Worm (Caenorhabditis elegans) whole organism, young adult: ENCODE results near the gene Y47D7A.2.
A peak's percentile ranks its signal among the peaks of the same experiment; 100 is the strongest.

Experiments
- C17E4.6 ChIP-seq: fragments of 200-800 bp; sonication (Bioruptor generic); IDR thresholded peaks from 2 replicates; pipeline ENCODE4 v1.3.6; 2022; ENCODE audit warnings: missing genetic modification reagents, missing genetic modification characterization, missing compliant biosample characterization
- D2030.7 ChIP-seq: fragments of 200-800 bp; sonication (Bioruptor generic); IDR thresholded peaks from 2 replicates; pipeline ENCODE4 v1.3.6; 2022; ENCODE audit warnings: missing genetic modification reagents, missing genetic modification characterization, missing compliant biosample characterization
- F10E7.11 ChIP-seq: sonication (generic microtip); optimal IDR thresholded peaks from 2 replicates; lab custom pipeline; 2017; ENCODE audit warnings: mild to moderate bottlenecking, missing genetic modification characterization, moderate library complexity, missing compliant biosample characterization
- F23B12.7 ChIP-seq: sonication (generic microtip); optimal IDR thresholded peaks from 2 replicates; lab custom pipeline; 2017; ENCODE audit warnings: missing genetic modification characterization, mild to moderate bottlenecking, missing compliant biosample characterization, antibody characterized with exemption, moderate library complexity; ENCODE audit not compliant: insufficient read depth
- F33H1.4 ChIP-seq: fragments of 200-800 bp; sonication (Bioruptor generic); IDR thresholded peaks from 2 replicates; pipeline ENCODE4 v1.3.6; 2022; ENCODE audit warnings: missing genetic modification reagents, missing genetic modification characterization, missing compliant biosample characterization
- T26A5.8 ChIP-seq: sonication (generic microtip); optimal IDR thresholded peaks from 2 replicates; lab custom pipeline; 2016; ENCODE audit warnings: missing genetic modification characterization, missing compliant biosample characterization
- Y56A3A.18 ChIP-seq: fragments of 200-800 bp; sonication (Bioruptor generic); IDR thresholded peaks from 2 replicates; pipeline ENCODE4 v1.3.6; 2022; ENCODE audit warnings: missing genetic modification reagents, missing genetic modification characterization, missing compliant biosample characterization
- Y79H2A.3 ChIP-seq: fragments of 200-800 bp; sonication (Bioruptor generic); conservative IDR thresholded peaks from 2 replicates; pipeline ENCODE4 v1.3.6; 2022; ENCODE audit warnings: missing genetic modification reagents, missing genetic modification characterization, missing compliant biosample characterization
- ZK185.1 ChIP-seq: sonication (generic microtip); optimal IDR thresholded peaks from 2 replicates; lab custom pipeline; 2016; ENCODE audit warnings: mild to moderate bottlenecking, missing genetic modification characterization, missing compliant biosample characterization; ENCODE audit not compliant: poor library complexity, severe bottlenecking
- ama-1 ChIP-seq, 3 experiments: fragments of 150-350 bp in 1 of 3; sonication (generic microtip) in 2 of 3; optimal IDR thresholded peaks; 2 replicates each; lab custom pipeline; 2014 to 2018; ENCODE audit warnings: missing biosample characterization in 2 of 3, missing genetic modification characterization in 2 of 3, missing genetic modification reagents in 2 of 3
- aptf-3 ChIP-seq: fragments of 200-800 bp; sonication (Bioruptor generic); IDR thresholded peaks from 2 replicates; pipeline ENCODE4 v1.3.6; 2022; ENCODE audit warnings: missing genetic modification characterization, missing compliant biosample characterization
- athp-1 ChIP-seq: sonication (generic microtip); optimal IDR thresholded peaks from 2 replicates; lab custom pipeline; 2017; ENCODE audit warnings: mild to moderate bottlenecking, missing genetic modification characterization, missing compliant biosample characterization
- attf-3 ChIP-seq: fragments of 200-800 bp; sonication (Bioruptor generic); conservative IDR thresholded peaks from 2 replicates; pipeline ENCODE4 v1.3.6; 2022; ENCODE audit warnings: missing genetic modification reagents, missing genetic modification characterization, missing compliant biosample characterization
- attf-6 ChIP-seq: fragments of 200-800 bp; sonication (Bioruptor generic); IDR thresholded peaks from 2 replicates; pipeline ENCODE4 v1.3.6; 2022; ENCODE audit warnings: missing genetic modification reagents, missing genetic modification characterization, missing compliant biosample characterization
- bed-1 ChIP-seq: fragments of 200-800 bp; sonication (Bioruptor generic); IDR thresholded peaks from 2 replicates; pipeline ENCODE4 v1.3.6; 2022; ENCODE audit warnings: missing genetic modification reagents, missing genetic modification characterization, missing compliant biosample characterization
- bed-2 ChIP-seq: fragments of 200-800 bp; sonication (Bioruptor generic); IDR thresholded peaks from 2 replicates; pipeline ENCODE4 v1.3.6; 2022; ENCODE audit warnings: missing genetic modification reagents, missing genetic modification characterization, missing compliant biosample characterization
- ceh-58 ChIP-seq: fragments of 200-800 bp; sonication (Bioruptor generic); IDR thresholded peaks from 2 replicates; pipeline ENCODE4 v1.3.6; 2022; ENCODE audit warnings: missing genetic modification characterization, missing compliant biosample characterization
- chd-7 ChIP-seq: sonication (generic microtip); optimal IDR thresholded peaks from 2 replicates; lab custom pipeline; 2016; ENCODE audit warnings: mild to moderate bottlenecking, missing genetic modification characterization, moderate library complexity, missing compliant biosample characterization
- dpl-1 ChIP-seq: fragments of 150-350 bp; optimal IDR thresholded peaks from 2 replicates; lab custom pipeline; 2014; ENCODE audit warnings: missing biosample characterization, missing genetic modification reagents, missing genetic modification characterization
- gei-17 ChIP-seq: fragments of 200-800 bp; sonication (Bioruptor generic); optimal IDR thresholded peaks from 2 replicates; lab custom pipeline; 2018; ENCODE audit warnings: mild to moderate bottlenecking, missing genetic modification characterization, missing compliant biosample characterization
- hlh-12 ChIP-seq: sonication (generic microtip); optimal IDR thresholded peaks from 2 replicates; lab custom pipeline; 2016; ENCODE audit warnings: missing genetic modification characterization, missing compliant biosample characterization
- lag-1 ChIP-seq: fragments of 200-800 bp; sonication (Bioruptor generic); IDR thresholded peaks from 2 replicates; pipeline ENCODE4 v1.3.6; 2022; ENCODE audit warnings: missing genetic modification reagents, missing genetic modification characterization, missing compliant biosample characterization
- lin-26 ChIP-seq: fragments of 200-800 bp; sonication (Bioruptor generic); IDR thresholded peaks from 2 replicates; pipeline ENCODE4 v1.3.6; 2022; ENCODE audit warnings: missing genetic modification reagents, missing genetic modification characterization, missing compliant biosample characterization
- lir-1 ChIP-seq: fragments of 200-800 bp; sonication (Bioruptor generic); conservative IDR thresholded peaks from 2 replicates; pipeline ENCODE4 v1.3.6; 2022; ENCODE audit warnings: missing genetic modification reagents, missing genetic modification characterization, missing compliant biosample characterization
- lsl-1 ChIP-seq: fragments of 200-800 bp; sonication (Bioruptor generic); optimal IDR thresholded peaks from 2 replicates; lab custom pipeline; 2018; ENCODE audit warnings: mild to moderate bottlenecking, missing genetic modification characterization, moderate library complexity, missing compliant biosample characterization
- madf-10 ChIP-seq: sonication (generic microtip); optimal IDR thresholded peaks from 2 replicates; lab custom pipeline; 2016; ENCODE audit warnings: mild to moderate bottlenecking, missing genetic modification characterization, missing compliant biosample characterization
- madf-3 ChIP-seq: fragments of 200-800 bp; sonication (Bioruptor generic); IDR thresholded peaks from 2 replicates; pipeline ENCODE4 v1.3.6; 2022; ENCODE audit warnings: missing genetic modification reagents, missing genetic modification characterization, missing compliant biosample characterization
- madf-6 ChIP-seq: fragments of 200-800 bp; sonication (Bioruptor generic); IDR thresholded peaks from 2 replicates; pipeline ENCODE4 v1.3.6; 2022; ENCODE audit warnings: missing genetic modification reagents, missing genetic modification characterization, missing compliant biosample characterization
- mcd-1 ChIP-seq: fragments of 200-800 bp; sonication (Bioruptor generic); IDR thresholded peaks from 2 replicates; pipeline ENCODE4 v1.3.6; 2022; ENCODE audit warnings: missing genetic modification reagents, missing genetic modification characterization, missing compliant biosample characterization
- mel-28 ChIP-seq: sonication (generic microtip); optimal IDR thresholded peaks from 2 replicates; lab custom pipeline; 2016; ENCODE audit warnings: borderline replicate concordance, mild to moderate bottlenecking, missing genetic modification characterization, missing compliant biosample characterization
- mes-4 ChIP-seq: sonication (generic microtip); optimal IDR thresholded peaks from 2 replicates; lab custom pipeline; 2016; ENCODE audit warnings: missing genotype, missing genetic modification characterization, missing compliant biosample characterization
- mxl-1 ChIP-seq: sonication (generic microtip); optimal IDR thresholded peaks from 2 replicates; lab custom pipeline; 2016; ENCODE audit warnings: missing genetic modification characterization, missing compliant biosample characterization
- nfya-2 ChIP-seq: fragments of 200-800 bp; sonication (Bioruptor generic); IDR thresholded peaks from 2 replicates; pipeline ENCODE4 v1.3.6; 2022; ENCODE audit warnings: missing genetic modification reagents, missing genetic modification characterization, missing compliant biosample characterization
- nhr-179 ChIP-seq: sonication (generic microtip); optimal IDR thresholded peaks from 2 replicates; lab custom pipeline; 2016; ENCODE audit warnings: mild to moderate bottlenecking, missing genetic modification characterization, missing compliant biosample characterization
- nhr-80 ChIP-seq: sonication (generic microtip); optimal IDR thresholded peaks from 2 replicates; lab custom pipeline; 2016; ENCODE audit warnings: missing genetic modification characterization, missing compliant biosample characterization
- pbrm-1 ChIP-seq: fragments of 200-800 bp; sonication (Bioruptor generic); IDR thresholded peaks from 2 replicates; pipeline ENCODE4 v1.3.6; 2022; ENCODE audit warnings: missing genetic modification reagents, missing genetic modification characterization, missing compliant biosample characterization
- rcor-1 ChIP-seq: fragments of 200-800 bp; sonication (Bioruptor generic); IDR thresholded peaks from 2 replicates; pipeline ENCODE4 v1.3.6; 2022; ENCODE audit warnings: missing genetic modification reagents, missing genetic modification characterization, missing compliant biosample characterization
- rec-8 ChIP-seq, 2 experiments: sonication (generic microtip); optimal IDR thresholded peaks; 2 replicates each; lab custom pipeline; 2016; ENCODE audit warnings: mild to moderate bottlenecking in 2 of 2, missing genetic modification characterization in 2 of 2, missing genetic modification reagents in 2 of 2, missing genotype in 2 of 2, missing biosample characterization in 1 of 2, missing compliant biosample characterization in 1 of 2, moderate library complexity in 1 of 2
- rpc-1 ChIP-seq, 2 experiments: fragments of 150-350 bp in 1 of 2; sonication (generic microtip) in 1 of 2; optimal IDR thresholded peaks; 2 replicates each; lab custom pipeline; 2014 to 2018; ENCODE audit warnings: missing biosample characterization in 1 of 2, missing genetic modification characterization in 1 of 2, missing genetic modification reagents in 1 of 2, missing genotype in 1 of 2
- sdz-38 ChIP-seq: sonication (generic microtip); optimal IDR thresholded peaks from 2 replicates; lab custom pipeline; 2016; ENCODE audit warnings: missing genotype, missing genetic modification characterization, missing compliant biosample characterization
- sea-2 ChIP-seq: fragments of 200-800 bp; sonication (Bioruptor generic); IDR thresholded peaks from 2 replicates; pipeline ENCODE4 v1.3.6; 2022; ENCODE audit warnings: missing genetic modification characterization, missing compliant biosample characterization
- snpc-1.1 ChIP-seq: sonication (generic microtip); optimal IDR thresholded peaks from 2 replicates; lab custom pipeline; 2017; ENCODE audit warnings: missing genetic modification characterization, mild to moderate bottlenecking, missing compliant biosample characterization, antibody characterized with exemption, moderate library complexity, missing genotype, missing genetic modification reagents; ENCODE audit not compliant: insufficient read depth
- snpc-3.4 ChIP-seq: sonication (generic microtip); optimal IDR thresholded peaks from 2 replicates; lab custom pipeline; 2017; ENCODE audit warnings: missing genetic modification characterization, mild to moderate bottlenecking, missing compliant biosample characterization, antibody characterized with exemption, moderate library complexity, missing genotype, missing genetic modification reagents
- snpc-4 ChIP-seq, 5 experiments: fragments of 150-350 bp in 1 of 5; sonication (generic microtip) in 4 of 5; optimal IDR thresholded peaks; 2 replicates each; lab custom pipeline; 2014 to 2018; ENCODE audit warnings: missing genetic modification characterization in 5 of 5, missing biosample characterization in 3 of 5, antibody characterized with exemption in 2 of 5, mild to moderate bottlenecking in 2 of 5, missing compliant biosample characterization in 2 of 5, missing genotype in 2 of 5, moderate library complexity in 2 of 5, missing genetic modification reagents in 1 of 5
- somi-1 ChIP-seq: fragments of 200-800 bp; sonication (Bioruptor generic); optimal IDR thresholded peaks from 2 replicates; lab custom pipeline; 2018; ENCODE audit warnings: mild to moderate bottlenecking, missing genetic modification characterization, missing compliant biosample characterization
- sptf-2 ChIP-seq: fragments of 200-800 bp; sonication (Bioruptor generic); optimal IDR thresholded peaks from 2 replicates; lab custom pipeline; 2018; ENCODE audit warnings: mild to moderate bottlenecking, missing genetic modification characterization, missing compliant biosample characterization
- ztf-6 ChIP-seq: fragments of 200-800 bp; sonication (Bioruptor generic); IDR thresholded peaks from 2 replicates; pipeline ENCODE4 v1.3.6; 2022; ENCODE audit warnings: missing genetic modification reagents, missing genetic modification characterization, missing compliant biosample characterization

Y47D7A.2 gene

ce11 chrV:4371309-4371933, 48.7 kb upstream of the Y47D7A.2 start, which contains the start of the genes gmpr-1 and fipp-1 (continued):
- TF ChIP-seq dpl-1 (GFP tag; lab: Kevin White, UChicago) (peak; percentile 58), lin-26 (GFP tag; lab: Robert Waterston, UW) (no peak), sdz-38 (tag; lab: Kevin White, UChicago) (no peak), sptf-2 (GFP tag; lab: Kevin White, UChicago) (no peak), Y56A3A.18 (no peak), mes-4 (tag; lab: Kevin White, UChicago) (no peak), chd-7 (no peak), ceh-58 (no peak), madf-6 (peak; percentile 89), T26A5.8 (tag; lab: Kevin White, UChicago) (no peak), snpc-1.1 (tag; lab: Kevin White, UChicago) (no peak), snpc-3.4 (tag; lab: Kevin White, UChicago) (peak; percentile 17), lsl-1 (GFP tag; lab: Kevin White, UChicago) (peak; percentile 63), hlh-12 (tag; lab: Kevin White, UChicago) (no peak), mel-28 (tag; lab: Kevin White, UChicago) (no peak), F33H1.4 (GFP tag; lab: Robert Waterston, UW) (peak; percentile 46), sea-2 (GFP tag; lab: Robert Waterston, UW) (no peak), C17E4.6 (GFP tag; lab: Robert Waterston, UW) (no peak), somi-1 (GFP tag; lab: Kevin White, UChicago) (no peak), mcd-1 (peak; percentile 53; the same call in 1 of the 2 replicates), gei-17 (GFP tag; lab: Kevin White, UChicago) (no peak), attf-6 (GFP tag; lab: Robert Waterston, UW) (no peak), rec-8 (tag; optimal IDR thresholded peaks at IDR 0.05; lab: Kevin White, UChicago) (no peak), Y79H2A.3 (GFP tag; lab: Robert Waterston, UW) (no peak), rcor-1 (GFP tag; lab: Robert Waterston, UW) (no peak), athp-1 (tag; lab: Kevin White, UChicago) (peak; percentile 10), nhr-179 (tag; lab: Kevin White, UChicago) (no peak), F10E7.11 (tag; lab: Kevin White, UChicago) (no peak), ztf-6 (GFP tag; lab: Robert Waterston, UW) (no peak), nhr-80 (tag; lab: Kevin White, UChicago) (peak; percentile 47), pbrm-1 (no peak), F23B12.7 (tag; lab: Kevin White, UChicago) (peak; percentile 10), D2030.7 (GFP tag; lab: Robert Waterston, UW) (peak; percentile 58; the same call in 1 of the 2 replicates), nfya-2 (no peak), aptf-3 (GFP tag; lab: Robert Waterston, UW) (no peak), attf-3 (peak; percentile 97), madf-3 (no peak), lir-1 (GFP tag; lab: Robert Waterston, UW) (no peak), lag-1 (GFP tag; lab: Robert Waterston, UW) (no peak), ama-1 (optimal IDR thresholded peaks at IDR 0.05; lab: Kevin White, UChicago) (no peak), ama-1 (GFP tag; optimal IDR thresholded peaks at IDR 0.05; lab: Kevin White, UChicago) (no peak), mxl-1 (tag; lab: Kevin White, UChicago) (no peak), bed-1 (GFP tag; lab: Robert Waterston, UW) (no peak), ZK185.1 (tag; lab: Kevin White, UChicago) (no peak), rpc-1 (optimal IDR thresholded peaks at IDR 0.05; lab: Kevin White, UChicago) (no peak), rpc-1 (tag; optimal IDR thresholded peaks at IDR 0.05; lab: Kevin White, UChicago) (no peak), snpc-4 (GFP tag; optimal IDR thresholded peaks at IDR 0.05; lab: Kevin White, UChicago) (no peak), snpc-4 (tag; optimal IDR thresholded peaks at IDR 0.05; lab: Kevin White, UChicago) (no peak), bed-2 (no peak), madf-10 (no peak)
